Worm (Caenorhabditis elegans): ENCODE data around the gene F39C12.1.
A peak's percentile ranks its signal among the peaks of the same experiment; 100 is the strongest.

ce11 chrX:4859582-4860095, 6.6 kb upstream of the F39C12.1 start, which contains the start of gene add-1:
- TF ChIP-seq snpc-4 (tag; optimal IDR thresholded peaks at IDR 0.05) = no peak
- TF ChIP-seq elt-3 (tag; optimal IDR thresholded peaks at IDR 0.05) = no peak
- TF ChIP-seq nhr-237 (tag; optimal IDR thresholded peaks at IDR 0.05) = no peak
- TF ChIP-seq mep-1 (tag; optimal IDR thresholded peaks at IDR 0.05) = no peak
- TF ChIP-seq skn-1 (tag; optimal IDR thresholded peaks at IDR 0.05) = no peak
- no peak for TF ChIP-seq fkh-10 (GFP tag; optimal IDR thresholded peaks at IDR 0.05)
- peak; percentile 5 for TF ChIP-seq fkh-8 (tag; optimal IDR thresholded peaks at IDR 0.05)
- no peak for TF ChIP-seq jun-1 (tag; optimal IDR thresholded peaks at IDR 0.05)

Data from whole organism, L1 larva.